Fruit fly (Drosophila melanogaster) whole organism, embryonic: ENCODE results near the gene MED15.

Experiments
- Adf1 ChIP-seq: fragments of 200-800 bp; sonication (Bioruptor generic); IDR thresholded peaks from 2 replicates; pipeline ENCODE4 v1.3.6; 2022; ENCODE audit warnings: missing biosample characterization, missing genetic modification characterization
- Asciz ChIP-seq: fragments of 200-800 bp; sonication (Bioruptor generic); optimal IDR thresholded peaks from 2 replicates; lab custom pipeline; 2017; ENCODE audit warnings: missing biosample characterization, mild to moderate bottlenecking, missing genetic modification characterization, missing genetic modification reagents
- CG10321 ChIP-seq: fragments of 200-800 bp; sonication (Bioruptor generic); IDR thresholded peaks from 2 replicates; pipeline ENCODE4 v1.3.6; 2022; ENCODE audit warnings: missing biosample characterization, missing genetic modification characterization
- CG11695 ChIP-seq: fragments of 200-800 bp; sonication (Bioruptor generic); IDR thresholded peaks from 3 replicates; pipeline ENCODE4 v1.3.6; 2022; ENCODE audit warnings: missing biosample characterization, missing genetic modification characterization
- CG12942 ChIP-seq: fragments of 200-800 bp; sonication (Bioruptor generic); optimal IDR thresholded peaks from 3 replicates; lab custom pipeline; 2016; ENCODE audit warnings: missing biosample characterization, missing genetic modification characterization
- CG13894 ChIP-seq: fragments of 200-800 bp; sonication (Bioruptor generic); optimal IDR thresholded peaks from 3 replicates; lab custom pipeline; 2018; ENCODE audit warnings: missing biosample characterization, mild to moderate bottlenecking, missing genetic modification characterization, moderate library complexity
- CG14860 ChIP-seq: fragments of 200-800 bp; sonication (Bioruptor generic); IDR thresholded peaks from 3 replicates; pipeline ENCODE4 v1.3.6; 2022; ENCODE audit warnings: missing biosample characterization, missing genetic modification characterization; ENCODE audit not compliant: partially characterized antibody
- CG14965 ChIP-seq: fragments of 200-800 bp; sonication (Bioruptor generic); optimal IDR thresholded peaks from 2 replicates; lab custom pipeline; 2016; ENCODE audit warnings: missing biosample characterization, missing genetic modification characterization, borderline replicate concordance
- CG16863 ChIP-seq: fragments of 200-800 bp; sonication (Bioruptor generic); optimal IDR thresholded peaks from 3 replicates; lab custom pipeline; 2016; ENCODE audit warnings: missing biosample characterization, missing genetic modification characterization
- CG17186 ChIP-seq: fragments of 200-800 bp; sonication (Bioruptor generic); optimal IDR thresholded peaks from 3 replicates; lab custom pipeline; 2017; ENCODE audit warnings: missing biosample characterization, missing genetic modification reagents, missing genetic modification characterization
- CG17328 ChIP-seq: fragments of 200-800 bp; sonication (Bioruptor generic); IDR thresholded peaks from 2 replicates; pipeline ENCODE4 v1.3.6; 2022; ENCODE audit warnings: missing biosample characterization, missing genetic modification characterization
- CG17385 ChIP-seq: fragments of 200-800 bp; sonication (Bioruptor generic); optimal IDR thresholded peaks from 3 replicates; lab custom pipeline; 2018; ENCODE audit warnings: missing biosample characterization, mild to moderate bottlenecking, missing genetic modification characterization
- CG17829 ChIP-seq: fragments of 200-800 bp; optimal IDR thresholded peaks from 2 replicates; lab custom pipeline; 2019; ENCODE audit warnings: missing biosample characterization, mild to moderate bottlenecking, missing genetic modification characterization, moderate library complexity
- CG1832 ChIP-seq: fragments of 200-800 bp; sonication (Bioruptor generic); optimal IDR thresholded peaks from 2 replicates; lab custom pipeline; 2017; ENCODE audit warnings: missing biosample characterization, mild to moderate bottlenecking, missing genetic modification characterization, inconsistent platforms
- CG2120 ChIP-seq: fragments of 200-800 bp; sonication (Bioruptor generic); optimal IDR thresholded peaks from 3 replicates; lab custom pipeline; 2016; ENCODE audit warnings: missing biosample characterization, missing genetic modification characterization
- CG3065 ChIP-seq: fragments of 200-800 bp; sonication (Bioruptor generic); optimal IDR thresholded peaks from 2 replicates; lab custom pipeline; 2016; ENCODE audit warnings: missing biosample characterization, missing genetic modification characterization
- CG34422 ChIP-seq: fragments of 200-800 bp; sonication (Bioruptor generic); IDR thresholded peaks from 3 replicates; pipeline ENCODE4 v1.3.6; 2022; ENCODE audit warnings: missing biosample characterization, missing genetic modification characterization
- CG5180 ChIP-seq: fragments of 200-800 bp; sonication (Bioruptor generic); optimal IDR thresholded peaks from 3 replicates; lab custom pipeline; 2017; ENCODE audit warnings: missing biosample characterization, missing genetic modification characterization, mild to moderate bottlenecking, moderate library complexity, missing genetic modification reagents
- CG8924 ChIP-seq: fragments of 200-800 bp; optimal IDR thresholded peaks from 3 replicates; lab custom pipeline; 2019; ENCODE audit warnings: missing biosample characterization, mild to moderate bottlenecking, missing genetic modification characterization, moderate library complexity
- D19B ChIP-seq: fragments of 200-800 bp; sonication (Bioruptor generic); optimal IDR thresholded peaks from 2 replicates; lab custom pipeline; 2017; ENCODE audit warnings: missing biosample characterization, mild to moderate bottlenecking, missing genetic modification characterization
- Deaf1 ChIP-seq: fragments of 200-800 bp; optimal IDR thresholded peaks from 3 replicates; lab custom pipeline; 2019; ENCODE audit warnings: missing biosample characterization, mild to moderate bottlenecking, missing genetic modification characterization, moderate library complexity
- MESR4 ChIP-seq: fragments of 200-800 bp; sonication (Bioruptor generic); optimal IDR thresholded peaks from 2 replicates; lab custom pipeline; 2018; ENCODE audit warnings: missing biosample characterization, mild to moderate bottlenecking, missing genetic modification characterization, moderate library complexity
- Meics ChIP-seq: fragments of 200-800 bp; sonication (Bioruptor generic); optimal IDR thresholded peaks from 2 replicates; lab custom pipeline; 2017; ENCODE audit warnings: missing biosample characterization, mild to moderate bottlenecking, missing genetic modification characterization
- Nf-YC ChIP-seq: fragments of 200-800 bp; optimal IDR thresholded peaks from 3 replicates; lab custom pipeline; 2019; ENCODE audit warnings: missing biosample characterization, mild to moderate bottlenecking, missing genetic modification characterization, moderate library complexity
- Ptx1 ChIP-seq: fragments of 200-800 bp; sonication (Bioruptor generic); IDR thresholded peaks from 2 replicates; pipeline ENCODE4 v1.3.6; 2022; ENCODE audit warnings: missing biosample characterization, missing genetic modification characterization
- Sox102F ChIP-seq: fragments of 200-800 bp; sonication (Bioruptor generic); optimal IDR thresholded peaks from 2 replicates; lab custom pipeline; 2018; ENCODE audit warnings: missing biosample characterization, mild to moderate bottlenecking, missing genetic modification characterization, moderate library complexity
- Spps ChIP-seq: fragments of 200-800 bp; sonication (Bioruptor generic); optimal IDR thresholded peaks from 2 replicates; lab custom pipeline; 2018; ENCODE audit warnings: missing biosample characterization, mild to moderate bottlenecking, missing genetic modification characterization
- Ssrp ChIP-seq: fragments of 200-800 bp; sonication (Bioruptor generic); optimal IDR thresholded peaks from 2 replicates; lab custom pipeline; 2018; ENCODE audit warnings: missing biosample characterization, mild to moderate bottlenecking, missing genetic modification characterization, moderate library complexity
- Trl ChIP-seq, 3 experiments: fragments of >200 bp in 2 of 3; fragments of 200-800 bp in 1 of 3; sonication (Bioruptor generic) in 1 of 3; optimal IDR thresholded peaks; 2 replicates in 1 of 3; 3 replicates in 2 of 3; lab custom pipeline; 2016 to 2017; ENCODE audit warnings: missing biosample characterization in 1 of 3, missing genetic modification characterization in 1 of 3
- Xrp1 ChIP-seq: fragments of 200-800 bp; sonication (Bioruptor generic); IDR thresholded peaks from 2 replicates; pipeline ENCODE4 v1.3.6; 2022; ENCODE audit warnings: missing biosample characterization, missing genetic modification characterization
- ase ChIP-seq: fragments of 200-800 bp; sonication (Bioruptor generic); IDR thresholded peaks from 3 replicates; pipeline ENCODE4 v1.3.6; 2022; ENCODE audit warnings: missing biosample characterization, missing genetic modification characterization
- cg ChIP-seq: fragments of 200-800 bp; sonication (Bioruptor generic); optimal IDR thresholded peaks from 3 replicates; lab custom pipeline; 2019; ENCODE audit warnings: missing biosample characterization, mild to moderate bottlenecking, missing genetic modification characterization, moderate library complexity
- dimm ChIP-seq: fragments of 200-800 bp; sonication (Bioruptor generic); IDR thresholded peaks from 2 replicates; pipeline ENCODE4 v1.3.6; 2022; ENCODE audit warnings: missing biosample characterization, missing genetic modification characterization
- dmrt11E ChIP-seq: fragments of 200-800 bp; sonication (Bioruptor generic); optimal IDR thresholded peaks from 3 replicates; lab custom pipeline; 2018; ENCODE audit warnings: missing biosample characterization, mild to moderate bottlenecking, missing genetic modification characterization, moderate library complexity
- gem ChIP-seq: fragments of 200-800 bp; sonication (Bioruptor generic); optimal IDR thresholded peaks from 2 replicates; lab custom pipeline; 2019; ENCODE audit warnings: missing biosample characterization, mild to moderate bottlenecking, missing genetic modification characterization, moderate library complexity
- grau ChIP-seq: fragments of 200-800 bp; optimal IDR thresholded peaks from 3 replicates; lab custom pipeline; 2019; ENCODE audit warnings: missing biosample characterization, mild to moderate bottlenecking, missing genetic modification characterization, moderate library complexity
- grn ChIP-seq: fragments of 200-800 bp; sonication (Bioruptor generic); optimal IDR thresholded peaks from 3 replicates; lab custom pipeline; 2017; ENCODE audit warnings: missing biosample characterization, missing genetic modification characterization
- hbn ChIP-seq: fragments of 200-800 bp; sonication (Bioruptor generic); IDR thresholded peaks from 2 replicates; pipeline ENCODE4 v1.3.6; 2022; ENCODE audit warnings: missing biosample characterization, missing genetic modification characterization; ENCODE audit not compliant: partially characterized antibody
- ind ChIP-seq: fragments of 200-800 bp; sonication (Bioruptor generic); optimal IDR thresholded peaks from 3 replicates; lab custom pipeline; 2016; ENCODE audit warnings: missing biosample characterization, missing genetic modification characterization
- jumu ChIP-seq: fragments of 200-800 bp; sonication (Bioruptor generic); optimal IDR thresholded peaks from 3 replicates; lab custom pipeline; 2016; ENCODE audit warnings: missing biosample characterization, missing genetic modification characterization
- kay ChIP-seq: fragments of 200-800 bp; sonication (Bioruptor generic); optimal IDR thresholded peaks from 2 replicates; lab custom pipeline; 2016; ENCODE audit warnings: missing biosample characterization, missing genetic modification characterization
- oc ChIP-seq: fragments of 200-800 bp; sonication (Bioruptor generic); optimal IDR thresholded peaks from 2 replicates; lab custom pipeline; 2018; ENCODE audit warnings: missing biosample characterization, mild to moderate bottlenecking, missing genetic modification characterization, moderate library complexity
- phol ChIP-seq: fragments of 200-800 bp; sonication (Bioruptor generic); optimal IDR thresholded peaks from 3 replicates; lab custom pipeline; 2018; ENCODE audit warnings: missing biosample characterization, mild to moderate bottlenecking, missing genetic modification characterization, moderate library complexity
- pros ChIP-seq: fragments of 200-800 bp; sonication (Bioruptor generic); optimal IDR thresholded peaks from 3 replicates; lab custom pipeline; 2019; ENCODE audit warnings: missing biosample characterization, mild to moderate bottlenecking, missing genetic modification characterization, moderate library complexity
- schlank ChIP-seq: fragments of 200-800 bp; sonication (Bioruptor generic); optimal IDR thresholded peaks from 2 replicates; lab custom pipeline; 2018; ENCODE audit warnings: missing biosample characterization, mild to moderate bottlenecking, missing genetic modification characterization
- sim ChIP-seq: fragments of 200-800 bp; sonication (Bioruptor generic); IDR thresholded peaks from 2 replicates; pipeline ENCODE4 v1.3.6; 2022; ENCODE audit warnings: missing biosample characterization, missing genetic modification characterization

MED15 gene

DNA sequence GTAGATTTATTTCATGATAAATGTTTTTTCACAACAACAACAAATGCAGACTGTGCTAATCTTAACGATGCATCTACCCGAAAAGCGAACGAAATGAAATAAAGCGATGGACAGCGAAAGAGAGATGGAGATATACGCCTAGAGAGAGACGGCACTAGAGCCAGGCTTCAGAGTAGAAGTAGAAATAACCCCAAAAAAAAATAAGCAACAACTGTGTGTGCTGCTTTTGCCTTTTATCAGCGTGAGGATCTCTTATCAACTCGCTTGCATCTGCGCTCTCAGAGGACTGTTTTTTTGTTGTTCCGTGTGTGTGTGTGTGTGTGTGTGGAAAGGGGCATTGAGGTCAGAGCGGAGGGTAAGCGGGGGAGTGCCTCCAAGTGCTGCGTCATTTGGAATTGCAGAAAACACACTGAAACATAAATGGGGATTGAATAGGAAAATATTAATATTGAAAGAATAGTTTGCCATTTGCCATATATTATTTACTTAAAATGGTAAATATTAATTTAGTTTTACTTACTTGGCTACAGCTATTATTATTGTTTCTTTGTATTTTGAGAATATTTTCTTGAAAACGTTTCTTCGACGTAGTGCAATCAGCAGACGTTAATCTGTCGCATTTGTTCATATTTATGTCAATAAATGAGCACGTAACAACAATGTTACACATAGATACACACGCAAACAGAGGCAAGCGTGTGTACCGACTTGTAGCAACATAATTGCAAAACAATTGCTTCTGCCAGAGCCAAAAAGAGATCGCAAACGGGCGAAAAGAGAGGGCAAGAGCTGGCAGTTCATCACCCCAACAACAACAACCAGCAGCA is 48.4 kb downstream of the MED15 start (continued):
- TF ChIP-seq hbn (GFP tag; lab: Robert Waterston, UW) (no peak), Sox102F (GFP tag; lab: Kevin White, UChicago) (peak; percentile 10), Nf-YC (tag; lab: Kevin White, UChicago) (peak; percentile 51), CG17385 (GFP tag; lab: Kevin White, UChicago) (no peak), CG8924 (tag; lab: Kevin White, UChicago) (peak; percentile 24), Deaf1 (tag; lab: Kevin White, UChicago) (peak; percentile 0), Ssrp (tag; lab: Kevin White, UChicago) (peak; percentile 49), dmrt11E (tag; lab: Kevin White, UChicago) (peak; percentile 37), CG17186 (GFP tag; lab: Kevin White, UChicago) (no peak), ind (no peak), ase (GFP tag; lab: Robert Waterston, UW) (0 out of 3 replicates have a peak, but pooled peaks have one; percentile 15), Trl (optimal IDR thresholded peaks at IDR 0.05; lab: Kevin White, UChicago) (no peak), Trl (GFP tag; optimal IDR thresholded peaks at IDR 0.05; lab: Kevin White, UChicago) (no peak), CG5180 (GFP tag; lab: Kevin White, UChicago) (no peak), pros (peak; percentile 41), jumu (GFP tag; lab: Kevin White, UChicago) (no peak), CG11695 (GFP tag; lab: Robert Waterston, UW) (no peak), cg (GFP tag; lab: Kevin White, UChicago) (peak; percentile 65), Xrp1 (GFP tag; lab: Robert Waterston, UW) (peak; percentile 40; the same call in 1 of the 2 replicates), CG1832 (GFP tag; lab: Kevin White, UChicago) (peak; percentile 65), Asciz (GFP tag; lab: Kevin White, UChicago) (peak; percentile 32), grn (GFP tag; lab: Kevin White, UChicago) (peak; percentile 100), CG17328 (GFP tag; lab: Robert Waterston, UW) (0 out of 2 replicates have a peak, but pooled peaks have one; percentile 13), oc (peak; percentile 38), CG34422 (0 out of 3 replicates have a peak, but pooled peaks have one; percentile 6), gem (tag; lab: Kevin White, UChicago) (peak; percentile 45), D19B (GFP tag; lab: Kevin White, UChicago) (no peak)

DNA sequence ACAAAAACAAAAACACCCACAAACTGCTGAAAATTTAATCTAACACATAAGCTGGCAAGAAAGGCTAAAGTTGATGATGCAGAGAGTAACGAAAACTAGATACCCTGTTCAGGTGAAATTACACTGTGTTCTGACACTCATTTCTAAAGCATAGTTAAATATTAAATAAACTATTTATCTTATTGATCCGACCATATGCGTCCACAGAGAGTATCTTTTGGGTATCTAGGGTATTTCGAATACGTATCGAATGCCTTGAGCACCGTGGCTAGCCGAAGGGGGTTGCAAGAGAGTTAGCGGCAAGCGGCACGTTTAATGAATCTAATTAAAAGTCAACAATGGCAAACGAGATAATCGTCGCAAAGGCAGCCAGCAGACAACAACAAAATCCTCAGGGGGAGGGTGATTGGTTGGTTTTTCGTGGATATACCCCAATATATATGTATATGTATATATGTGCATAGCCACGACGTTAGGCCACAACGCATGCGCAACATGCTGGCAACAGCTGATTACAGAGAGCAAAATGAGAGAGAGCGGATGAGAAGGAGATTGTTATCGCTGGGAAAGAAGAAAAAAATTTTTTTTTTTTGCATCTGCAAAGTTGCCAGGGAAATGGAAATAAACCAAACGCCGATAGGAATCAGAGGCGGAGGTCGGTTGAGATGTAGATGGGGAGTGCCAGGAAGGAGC is 49.3 kb downstream of the MED15 start:
- no peak for TF ChIP-seq CG14860 (GFP tag; lab: Robert Waterston, UW)
- TF ChIP-seq sim, result peak; percentile 57; the same call in 1 of the 2 replicates
- TF ChIP-seq Adf1 (GFP tag; lab: Robert Waterston, UW), result no peak
- TF ChIP-seq Spps (tag; lab: Kevin White, UChicago), result peak; percentile 77
- no peak for TF ChIP-seq CG14965 (GFP tag; lab: Kevin White, UChicago)
- TF ChIP-seq grau (tag; lab: Kevin White, UChicago), result peak; percentile 68
- TF ChIP-seq CG10321 (GFP tag; lab: Robert Waterston, UW), result peak; percentile 21; the same call in 1 of the 2 replicates
- TF ChIP-seq CG17829, result peak; percentile 88
- peak; percentile 77 for TF ChIP-seq dimm (GFP tag; lab: Robert Waterston, UW)
- TF ChIP-seq schlank (tag; lab: Kevin White, UChicago), result no peak
- TF ChIP-seq CG12942 (GFP tag; lab: Kevin White, UChicago), result peak; percentile 60
- peak; percentile 88 for TF ChIP-seq phol
- peak; percentile 65 for TF ChIP-seq CG16863 (GFP tag; lab: Kevin White, UChicago)
- TF ChIP-seq Meics (GFP tag; lab: Kevin White, UChicago), result peak; percentile 70
- TF ChIP-seq CG3065 (GFP tag; lab: Kevin White, UChicago), result no peak
- no peak for TF ChIP-seq hbn (GFP tag; lab: Robert Waterston, UW)
- TF ChIP-seq MESR4, result no peak
- TF ChIP-seq kay (GFP tag; lab: Kevin White, UChicago), result peak; percentile 64
- peak; percentile 86 for TF ChIP-seq Ptx1 (GFP tag; lab: Robert Waterston, UW)
- peak; percentile 89 for TF ChIP-seq gem (tag; lab: Kevin White, UChicago)
- TF ChIP-seq CG13894 (tag; lab: Kevin White, UChicago), result no peak
- TF ChIP-seq CG2120 (GFP tag; lab: Kevin White, UChicago), result peak; percentile 60
